Fruit fly (Drosophila melanogaster) ovary, adult (tissue): Measurements from ENCODE around the gene TyrR.

Source experiments
- CG17801 ChIP-seq: fragments of 200-800 bp; optimal IDR thresholded peaks from 2 replicates; lab custom pipeline; 2019; ENCODE audit warnings: missing biosample characterization, mild to moderate bottlenecking, missing genetic modification characterization, moderate library complexity; ENCODE audit not compliant: partially characterized antibody

The TyrR gene

DNA sequence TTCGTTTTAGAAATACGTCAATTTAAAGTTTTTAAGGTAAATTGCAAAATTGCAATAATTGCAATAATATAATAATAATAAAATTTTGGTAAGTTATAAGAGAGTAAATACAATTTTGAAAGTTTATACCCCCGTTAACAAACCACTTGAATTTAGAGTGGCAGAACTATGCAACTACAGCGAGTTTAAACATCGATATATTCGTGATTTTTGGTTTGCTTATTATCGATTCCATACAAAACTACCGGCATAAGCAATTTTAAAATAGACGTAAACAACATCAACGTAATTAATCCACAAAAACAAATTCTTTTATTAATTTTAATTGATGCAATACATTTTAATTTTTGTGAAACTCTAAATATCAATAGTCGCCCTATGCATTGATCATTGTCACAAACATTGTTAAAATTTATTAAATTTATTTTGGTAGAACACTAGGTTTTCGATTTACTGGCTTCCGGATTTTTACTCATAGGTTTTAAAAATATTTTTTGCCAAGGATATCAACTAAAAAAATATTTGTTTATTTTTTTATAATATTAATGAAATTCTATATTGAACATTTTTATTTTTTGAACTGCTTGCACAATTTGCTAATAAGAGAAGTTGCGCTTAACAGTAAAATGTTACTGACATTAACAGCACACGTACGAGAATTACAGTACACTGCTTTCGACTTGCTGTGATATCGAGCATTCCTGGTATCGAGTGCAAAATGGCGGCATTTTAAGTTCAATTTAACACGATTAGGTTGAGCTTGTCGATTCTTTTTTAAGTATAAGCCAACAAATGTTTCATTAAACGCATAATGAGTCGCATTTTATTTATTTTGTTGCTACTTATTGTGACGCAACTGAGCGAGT, 44.0 kb downstream of the TyrR start, which contains the start of gene Pxt:
Pxt (plus strand) TSS at position 695 of the 866 bp plus-strand sequence.
- TF ChIP-seq CG17801 (GFP tag; lab: Kevin White, UChicago) = no peak

DNA sequence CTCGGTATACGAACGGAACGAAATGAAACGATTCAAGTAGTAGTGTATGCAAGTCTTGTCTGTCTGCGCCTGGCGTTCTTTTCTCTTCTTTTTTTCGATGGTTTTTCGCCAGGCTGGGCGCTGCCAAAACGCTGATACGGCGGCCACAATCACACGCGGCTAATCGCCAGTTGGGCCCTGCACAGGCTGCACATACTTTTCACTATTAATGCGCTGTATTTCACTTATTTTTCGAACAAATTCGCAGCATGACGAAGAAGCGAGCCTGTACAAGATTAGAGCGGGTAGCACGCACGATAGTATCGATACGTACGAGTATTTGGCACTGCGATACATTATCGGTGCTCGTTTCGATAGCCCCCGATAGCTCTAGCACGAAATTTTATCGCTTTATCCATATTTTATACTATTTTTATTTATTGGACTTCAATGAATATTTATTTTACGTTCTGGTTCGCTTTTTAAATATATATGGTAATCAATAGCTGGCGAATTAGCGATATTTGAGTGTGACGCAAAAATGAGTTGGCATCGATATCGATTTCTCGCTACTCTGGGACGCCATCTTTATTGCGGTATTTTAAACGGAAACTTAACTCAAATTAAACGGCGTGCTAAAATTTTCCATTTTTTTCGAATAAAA, 44.8 kb downstream of the TyrR start, which contains the start of gene osa:
osa (minus strand) TSS at position 300 of the 643 bp plus-strand sequence.
- TF ChIP-seq CG17801 (GFP tag; lab: Kevin White, UChicago) = peak; percentile 24

DNA sequence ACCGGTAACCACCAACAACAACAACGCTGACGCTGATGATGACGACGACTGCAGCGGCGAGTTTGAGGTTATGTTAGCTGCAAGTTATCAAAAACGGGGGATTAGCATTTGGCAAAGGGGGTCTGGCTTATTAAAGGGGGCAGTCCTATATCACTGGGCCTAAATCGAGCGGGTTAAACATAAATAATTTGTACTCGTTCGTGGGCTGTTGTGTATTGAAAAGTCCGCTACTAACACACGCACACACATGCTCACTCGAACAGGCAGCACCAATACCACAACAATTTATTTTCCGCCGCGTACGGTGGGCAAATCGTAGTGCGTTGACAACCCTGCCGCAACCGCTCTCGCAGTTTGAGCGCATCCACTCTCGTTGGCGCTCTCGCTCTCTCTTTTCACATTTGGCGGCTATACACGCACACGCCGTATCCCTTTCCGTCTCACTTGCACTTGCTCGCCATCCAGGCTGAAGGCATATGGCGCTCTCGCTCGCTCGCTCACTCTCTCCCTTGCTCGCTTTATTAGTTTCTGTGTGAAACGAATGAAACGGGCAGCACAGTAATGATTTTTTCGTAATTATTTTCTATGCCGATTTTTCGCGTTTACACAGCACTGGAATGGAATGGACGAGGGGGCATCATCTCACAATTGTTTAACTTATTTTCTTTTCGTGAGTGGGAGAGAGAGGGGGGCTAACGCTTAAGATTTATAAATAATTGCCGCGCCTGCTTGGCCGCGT, 46.0 kb downstream of the TyrR start:
- TF ChIP-seq CG17801 (GFP tag; lab: Kevin White, UChicago) = peak; percentile 54

DNA sequence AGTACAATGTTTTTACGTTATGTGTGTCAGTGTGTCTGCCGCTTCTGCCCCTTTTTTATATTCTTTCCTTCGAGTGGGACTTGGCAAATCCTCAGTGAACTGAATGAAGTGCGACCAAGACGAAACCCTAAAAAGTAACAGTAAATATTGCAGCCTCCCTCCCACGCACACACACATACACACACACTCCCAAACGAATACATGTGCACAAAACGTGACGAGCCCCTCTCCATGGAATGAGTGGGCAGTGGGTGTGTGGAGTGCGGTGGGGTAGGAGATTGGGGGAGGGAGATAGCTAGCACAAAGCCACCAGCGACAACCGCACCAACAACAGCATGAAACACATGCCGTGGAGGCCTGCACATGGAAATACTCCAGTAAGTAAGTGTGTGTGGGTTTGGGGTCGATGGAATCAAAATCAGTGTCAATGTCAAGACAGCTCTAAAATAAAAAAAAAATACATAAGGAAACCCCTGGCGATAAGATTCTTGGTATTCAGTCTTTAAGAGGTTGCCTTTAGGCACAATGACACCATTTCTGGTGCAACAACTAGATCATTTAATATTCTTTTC, 48.1 kb downstream of the TyrR start:
- no peak for TF ChIP-seq CG17801 (GFP tag; lab: Kevin White, UChicago)

DNA sequence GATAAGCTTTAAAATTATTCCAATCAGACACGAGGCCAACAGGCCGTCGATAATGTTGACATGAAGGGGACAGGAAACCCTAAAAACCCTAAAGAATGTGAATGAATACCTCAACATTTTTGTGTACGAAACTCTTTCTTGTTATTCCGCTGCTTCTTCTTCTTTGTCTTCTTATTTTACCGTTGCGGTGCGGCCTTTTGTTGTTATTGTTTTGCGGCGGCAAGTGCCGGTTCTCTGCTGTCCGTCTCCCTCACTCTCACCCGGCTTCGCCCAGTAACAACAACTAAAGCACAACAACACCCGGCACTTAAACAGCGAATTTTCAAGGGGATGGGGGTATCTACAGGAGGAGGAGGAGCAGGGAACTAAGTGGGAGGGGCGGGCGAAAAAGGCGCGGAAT, 48.6 kb downstream of the TyrR start:
- no peak for TF ChIP-seq CG17801 (GFP tag; lab: Kevin White, UChicago)

DNA sequence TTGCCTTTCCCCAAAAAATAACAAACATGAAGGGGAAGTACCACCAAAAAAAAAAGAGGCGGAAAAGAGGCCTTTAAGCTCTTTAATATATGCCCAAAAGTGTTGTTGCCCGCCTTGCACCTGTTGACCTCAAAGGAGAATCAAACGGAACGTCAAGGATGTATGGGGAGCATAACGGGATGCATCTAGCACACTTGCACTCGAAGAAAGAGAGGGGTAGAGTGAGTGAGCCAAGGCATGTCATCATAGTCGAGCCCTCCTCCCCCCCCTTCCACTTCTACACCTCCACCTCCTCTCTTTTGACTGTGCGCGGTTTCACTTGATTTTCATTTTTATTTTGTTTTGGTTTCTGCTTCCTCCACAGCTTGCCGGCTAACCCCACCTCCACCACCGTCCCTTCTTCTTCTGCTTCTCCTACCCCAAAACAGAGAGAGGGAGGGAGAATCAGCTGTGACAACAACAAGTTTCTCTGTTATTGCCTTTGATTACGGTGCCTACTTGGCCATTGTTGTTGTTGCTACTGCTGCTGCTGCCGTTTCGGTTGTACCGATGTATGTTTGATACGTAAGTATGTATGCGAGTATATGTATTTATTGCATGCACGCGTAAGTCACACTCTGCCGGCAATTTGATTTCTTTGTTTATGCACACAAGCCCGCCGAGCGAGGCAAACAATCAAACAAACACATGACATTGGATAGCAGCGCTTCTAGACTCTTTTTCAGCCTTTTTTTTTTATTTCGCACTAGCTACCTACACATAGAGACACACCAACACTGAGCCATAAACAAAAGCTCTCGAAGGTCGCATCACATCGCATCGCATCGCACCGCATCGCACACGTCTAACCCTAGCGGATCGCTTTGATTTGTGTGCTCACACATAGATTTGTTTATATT, 50.1 kb downstream of the TyrR start:
- TF ChIP-seq CG17801 (GFP tag; lab: Kevin White, UChicago) = no peak

DNA sequence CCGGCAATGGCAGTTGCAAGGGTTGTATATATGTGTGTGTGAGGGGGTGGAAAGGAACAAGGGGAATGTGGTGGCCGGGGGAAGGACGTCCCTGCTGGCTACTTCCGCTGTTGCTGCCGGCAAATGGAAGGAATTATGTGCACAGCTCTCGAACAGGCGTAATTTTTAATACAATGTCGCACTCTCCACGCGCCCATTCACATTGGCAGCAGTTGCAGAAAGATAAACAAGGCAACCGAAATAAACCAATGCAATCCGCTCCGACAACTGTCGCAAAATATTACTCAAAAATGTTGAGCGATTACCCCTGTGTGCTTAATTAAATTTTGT, 51.4 kb downstream of the TyrR start:
- TF ChIP-seq CG17801 (GFP tag; lab: Kevin White, UChicago) = no peak

DNA sequence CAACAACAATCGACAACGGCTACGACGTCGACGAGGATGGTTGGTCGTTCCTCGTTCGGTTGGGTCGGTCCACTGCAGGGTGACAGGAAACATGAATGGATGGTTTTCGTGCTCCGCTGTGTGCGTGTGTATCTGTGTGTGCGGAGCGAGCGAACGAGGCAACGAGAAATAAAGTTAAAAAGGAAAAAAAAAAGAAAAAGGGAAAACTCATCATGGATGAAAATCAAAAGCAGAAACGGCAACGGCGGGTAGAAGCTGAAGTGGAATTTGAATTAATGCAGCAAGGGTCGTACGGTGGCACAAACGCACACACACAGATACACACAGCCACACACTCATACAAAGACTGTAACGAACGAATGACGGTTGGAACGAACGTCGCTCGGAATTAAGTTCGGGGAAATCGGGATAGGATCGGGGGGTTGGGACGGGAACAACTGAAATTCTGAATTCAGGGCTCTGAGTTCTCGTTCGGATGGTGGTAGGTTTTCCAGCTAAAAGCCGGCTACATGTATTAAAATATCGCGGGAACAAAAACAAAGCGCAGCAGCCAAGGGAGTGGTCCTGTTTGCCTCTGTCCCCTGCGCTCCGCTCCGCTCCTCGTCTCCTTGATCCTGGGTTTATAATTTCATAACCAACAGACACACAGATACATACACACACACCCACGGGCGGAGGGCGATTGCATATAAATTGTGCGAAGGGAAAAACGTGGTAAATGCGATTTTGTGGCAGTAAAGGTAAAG, 51.9 kb downstream of the TyrR start:
- TF ChIP-seq CG17801 (GFP tag; lab: Kevin White, UChicago) = no peak

DNA sequence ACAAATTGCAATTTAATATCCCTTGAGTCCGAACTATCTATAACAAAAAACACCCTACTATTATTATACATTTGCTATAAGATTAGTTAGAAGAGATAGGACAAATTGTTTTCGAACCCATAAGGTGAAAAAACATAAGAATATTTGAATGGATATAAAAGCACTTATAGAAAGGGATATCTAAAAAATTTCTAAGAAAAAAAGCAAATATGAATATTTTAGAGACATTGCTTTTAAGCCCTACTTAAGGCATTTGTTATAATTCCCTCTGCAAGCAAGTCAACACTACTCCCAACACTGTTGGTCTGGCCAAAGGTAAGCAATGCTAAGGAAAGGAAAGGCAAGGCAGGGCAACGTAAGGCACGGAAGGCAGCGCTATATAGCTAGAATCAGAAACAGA, 52.6 kb downstream of the TyrR start:
- TF ChIP-seq CG17801 (GFP tag; lab: Kevin White, UChicago) = no peak

DNA sequence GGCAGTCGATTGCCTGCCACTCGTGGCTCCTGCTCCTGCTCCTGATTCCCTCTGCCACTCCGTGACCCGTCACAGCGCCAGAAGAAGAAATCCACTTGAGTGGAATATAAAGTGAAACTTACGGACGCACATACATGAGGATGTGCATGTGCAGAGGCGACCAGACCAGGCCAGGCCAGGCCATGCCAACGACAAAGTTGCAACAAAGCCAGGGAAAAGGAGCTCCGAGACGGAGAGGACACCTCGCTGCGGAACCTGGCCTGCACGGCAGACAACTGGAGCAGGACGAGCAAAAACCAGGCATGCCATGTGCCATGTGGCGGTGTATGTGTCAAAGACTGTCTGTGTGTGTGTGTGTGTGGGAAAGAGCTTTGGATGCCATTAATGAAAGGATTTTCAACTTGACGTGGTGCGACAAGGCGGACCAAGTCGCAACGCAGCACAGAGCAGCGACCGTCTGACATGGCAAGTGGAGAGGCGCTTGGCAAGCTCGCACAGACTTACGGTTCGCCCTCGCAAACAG, 53.3 kb downstream of the TyrR start:
- no peak for TF ChIP-seq CG17801 (GFP tag; lab: Kevin White, UChicago)

DNA sequence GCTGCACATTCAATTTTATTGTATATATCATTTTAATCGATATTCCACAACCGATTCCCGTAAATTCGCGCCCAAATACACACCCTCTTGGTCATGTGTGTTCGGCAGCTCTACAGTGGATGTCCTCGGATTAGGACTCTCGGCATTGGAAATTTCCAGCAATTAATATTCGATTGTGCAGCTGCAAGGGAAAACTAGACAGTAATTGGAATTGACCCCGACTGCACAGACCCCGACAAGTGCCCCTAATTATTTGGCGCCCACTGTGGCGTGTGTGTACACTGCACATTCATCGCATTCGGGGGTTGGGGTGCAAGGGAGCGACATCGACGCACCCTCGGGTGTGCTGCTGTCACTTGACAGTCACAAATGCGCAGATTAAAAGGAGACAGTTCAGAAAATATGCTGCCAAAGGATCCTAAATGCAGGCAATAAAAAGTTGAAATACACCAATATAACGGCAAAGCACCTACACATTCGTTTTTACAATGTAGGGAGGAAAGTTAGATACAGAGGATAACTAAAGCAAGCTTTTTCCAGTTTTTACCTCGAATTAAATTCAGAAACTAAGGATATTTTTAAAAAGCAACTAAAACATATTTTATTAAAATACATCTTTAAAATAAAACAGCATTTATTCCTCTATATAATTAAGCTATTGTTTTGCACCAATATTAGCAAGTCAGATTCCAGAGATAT, 54.1 kb downstream of the TyrR start:
- TF ChIP-seq CG17801 (GFP tag; lab: Kevin White, UChicago) = no peak

DNA sequence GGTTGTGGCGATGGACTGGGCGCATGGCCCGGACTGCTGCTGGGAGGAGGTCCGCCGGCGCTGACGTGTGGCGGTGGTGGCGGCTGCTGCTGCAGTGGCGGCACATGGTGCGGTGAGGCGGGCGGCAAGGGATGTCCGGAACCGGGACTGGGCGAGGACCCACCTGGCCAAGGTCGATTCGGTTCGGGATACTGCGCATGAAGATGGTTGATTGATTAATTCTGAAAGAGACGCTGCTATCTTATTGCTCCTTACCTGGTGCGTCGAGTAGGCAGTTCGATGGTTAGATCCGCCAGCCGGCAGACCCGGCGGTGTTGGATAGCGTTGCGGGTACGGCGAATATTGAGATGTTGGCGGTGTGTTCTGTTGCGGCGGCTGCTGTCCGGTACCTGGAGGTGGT, 55.2 kb downstream of the TyrR start:
- no peak for TF ChIP-seq CG17801 (GFP tag; lab: Kevin White, UChicago)
